Fruit fly (Drosophila melanogaster): ENCODE measurements around the gene CG42752.

DNA sequence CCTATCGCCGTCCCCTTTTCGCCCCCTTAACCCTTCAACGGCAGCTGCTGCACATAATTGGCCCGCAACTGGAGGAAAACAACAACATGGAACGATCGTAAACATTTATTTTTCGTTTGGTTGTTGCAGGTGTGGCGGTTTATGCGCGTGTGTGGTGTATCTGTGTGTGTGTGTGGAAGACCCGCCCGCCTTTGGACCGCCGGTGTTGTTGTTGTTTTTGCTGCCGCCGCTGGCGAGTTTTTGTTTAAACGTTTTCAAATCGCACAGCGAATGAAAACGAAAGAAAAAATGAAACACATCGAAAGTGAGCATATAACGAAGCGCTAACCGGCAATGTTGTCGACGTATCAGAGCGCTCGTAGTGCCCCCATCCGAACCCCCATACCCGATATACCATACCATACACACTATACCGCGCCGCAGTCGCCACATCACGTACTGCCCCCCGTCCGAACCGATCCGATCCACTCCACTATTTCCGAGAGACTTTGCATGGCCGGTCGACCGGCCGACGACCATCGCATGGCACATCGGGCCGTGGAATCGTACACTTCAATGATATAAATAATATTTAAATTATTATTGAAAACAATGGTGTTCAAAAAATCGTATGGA is 4.2 kb downstream of the CG42752 start:
- no peak for TF ChIP-seq CG8478 (optimal IDR thresholded peaks at IDR 0.05)
- TF ChIP-seq CTCF (optimal IDR thresholded peaks at IDR 0.05): no peak
